Worm (Caenorhabditis elegans): ENCODE results near the gene acly-1.

DNA sequence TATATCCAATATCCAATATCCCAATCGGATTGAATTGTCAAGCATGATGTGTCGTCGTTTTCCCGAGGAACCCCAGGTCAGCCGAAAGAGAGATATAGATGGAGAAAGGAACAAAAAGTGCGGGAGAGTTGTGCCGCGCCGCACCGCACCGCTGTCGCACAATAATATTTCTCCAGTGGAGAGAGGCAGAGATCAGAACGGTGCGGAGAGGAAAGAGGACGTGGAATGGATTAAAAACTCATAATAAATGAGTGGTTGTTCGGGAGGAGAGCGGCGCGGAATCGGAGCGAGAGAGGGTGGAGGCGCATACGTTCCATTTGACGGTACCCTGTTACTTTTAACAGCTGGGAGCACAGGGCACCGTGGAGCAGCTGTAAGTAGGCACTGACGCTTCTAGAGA, 38.2 kb downstream of the acly-1 start:
- TF ChIP-seq C08G9.2 (tag; optimal IDR thresholded peaks at IDR 0.05) = no peak
- TF ChIP-seq ama-1 (optimal IDR thresholded peaks at IDR 0.05) = no peak
- no peak for TF ChIP-seq lin-11 (tag; optimal IDR thresholded peaks at IDR 0.05)
- peak; percentile 45 for TF ChIP-seq sdc-2 (tag; optimal IDR thresholded peaks at IDR 0.05)
- TF ChIP-seq pqm-1 (tag; optimal IDR thresholded peaks at IDR 0.05) = no peak
- no peak for TF ChIP-seq F13H6.1 (tag; optimal IDR thresholded peaks at IDR 0.05)
- no peak for TF ChIP-seq tbx-2 (tag; optimal IDR thresholded peaks at IDR 0.05)
- TF ChIP-seq nfya-1 (tag; optimal IDR thresholded peaks at IDR 0.05) = no peak
